Worm (Caenorhabditis elegans): ENCODE results near the gene C25D7.5.
"Not testable (repeated sequence)": the region's sequence is repeated elsewhere in the genome, so short reads cannot be mapped to it uniquely, and the experiment has no call there.

- not testable (repeated sequence) for TF ChIP-seq T22C8.4 (GFP tag; IDR thresholded peaks at IDR 0.05); tab-1 (GFP tag; IDR thresholded peaks at IDR 0.05); flt-1 (GFP tag; IDR thresholded peaks at IDR 0.05); cog-1 (tag; optimal IDR thresholded peaks at IDR 0.05); ztf-29 (GFP tag; IDR thresholded peaks at IDR 0.05); med-1 (GFP tag; optimal IDR thresholded peaks at IDR 0.05; ENCODE audit: insufficient read depth); klf-2 (GFP tag; conservative IDR thresholded peaks at IDR 0.05); ztf-23 (GFP tag; IDR thresholded peaks at IDR 0.05)
Measured at ce11 chrV:15031373-15031772, 21.1 kb upstream of the C25D7.5 start, which contains the start of gene cng-1.
